Worm (Caenorhabditis elegans) whole organism, mixed stage, embryonic: ENCODE data around the gene rars-1.

Source experiments
- ces-1 ChIP-seq: fragments of 150-350 bp; optimal IDR thresholded peaks from 2 replicates; lab custom pipeline; 2014; ENCODE audit warnings: missing biosample characterization, missing genetic modification reagents, missing genetic modification characterization
- elt-1 ChIP-seq: sonication (generic microtip); optimal IDR thresholded peaks from 2 replicates; lab custom pipeline; 2017; ENCODE audit warnings: missing genetic modification characterization, mild to moderate bottlenecking, missing compliant biosample characterization, antibody characterized with exemption, moderate library complexity, borderline replicate concordance; ENCODE audit not compliant: insufficient read depth
- flh-1 ChIP-seq: fragments of 200-800 bp; sonication (Bioruptor generic); optimal IDR thresholded peaks from 2 replicates; lab custom pipeline; 2018; ENCODE audit warnings: mild to moderate bottlenecking, missing genetic modification characterization, moderate library complexity, missing compliant biosample characterization
- lin-13 ChIP-seq: fragments of 150-350 bp; optimal IDR thresholded peaks from 2 replicates; lab custom pipeline; 2014; ENCODE audit warnings: missing biosample characterization, missing genetic modification characterization
- mab-5 ChIP-seq: fragments of 150-350 bp; optimal IDR thresholded peaks from 2 replicates; lab custom pipeline; 2014; ENCODE audit warnings: missing biosample characterization, missing genetic modification characterization
- mep-1 ChIP-seq: fragments of 150-350 bp; optimal IDR thresholded peaks from 2 replicates; lab custom pipeline; 2017; ENCODE audit warnings: missing biosample characterization, missing genetic modification reagents, missing genetic modification characterization, inconsistent platforms
- nhr-12 ChIP-seq: fragments of 150-350 bp; optimal IDR thresholded peaks from 2 replicates; lab custom pipeline; 2014; ENCODE audit warnings: missing biosample characterization, missing genetic modification characterization
- nhr-28 ChIP-seq: fragments of 150-350 bp; optimal IDR thresholded peaks from 2 replicates; lab custom pipeline; 2014; ENCODE audit warnings: missing biosample characterization, missing genetic modification characterization
- pha-4 ChIP-seq: fragments of 150-350 bp; optimal IDR thresholded peaks from 2 replicates; lab custom pipeline; 2018; ENCODE audit warnings: missing biosample characterization, missing genetic modification reagents, missing genetic modification characterization
- snpc-4 ChIP-seq: fragments of 150-350 bp; optimal IDR thresholded peaks from 2 replicates; lab custom pipeline; 2014; ENCODE audit warnings: missing biosample characterization, missing genetic modification characterization
- unc-39 ChIP-seq: fragments of 150-350 bp; optimal IDR thresholded peaks from 2 replicates; lab custom pipeline; 2014; ENCODE audit warnings: missing biosample characterization, missing genetic modification characterization
- ztf-11 ChIP-seq: fragments of 150-350 bp; optimal IDR thresholded peaks from 2 replicates; lab custom pipeline; 2014; ENCODE audit warnings: missing biosample characterization, missing genetic modification characterization

DNA sequence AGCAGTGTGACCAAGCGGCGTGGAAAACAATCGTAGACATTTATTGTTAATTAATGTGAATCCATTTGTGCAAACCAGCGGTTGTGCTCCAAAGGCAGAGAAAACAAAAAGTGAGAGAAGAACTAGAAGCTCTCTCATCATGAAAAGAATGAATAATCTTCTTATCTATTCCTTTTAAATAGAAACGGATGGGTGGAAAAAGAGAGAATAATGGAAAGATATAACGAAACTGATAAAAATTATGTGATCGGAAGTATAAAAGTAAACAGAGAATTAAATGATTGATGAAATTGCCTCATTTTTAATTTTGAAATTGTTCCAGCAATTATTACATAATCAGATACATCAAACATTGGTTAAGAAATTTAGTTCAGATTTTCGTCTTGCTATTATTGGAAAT lies 33.5 kb downstream of the rars-1 start, which contains the start of gene clec-5:
- TF ChIP-seq mep-1 (tag; lab: Kevin White, UChicago) (no peak), pha-4 (tag; lab: Kevin White, UChicago) (no peak), mab-5 (tag; lab: Kevin White, UChicago) (no peak), nhr-12 (tag; lab: Kevin White, UChicago) (no peak), flh-1 (GFP tag; lab: Kevin White, UChicago) (no peak), elt-1 (tag; lab: Kevin White, UChicago) (no peak), snpc-4 (tag; lab: Kevin White, UChicago) (no peak), lin-13 (no peak), nhr-28 (tag; lab: Kevin White, UChicago) (no peak), unc-39 (tag; lab: Kevin White, UChicago) (no peak), ces-1 (GFP tag; lab: Kevin White, UChicago) (no peak), ztf-11 (no peak)
